Fruit fly (Drosophila melanogaster) whole organism, pupa: ENCODE data around the gene CG1529.

Experiments
- CG12605 ChIP-seq: fragments of 200-800 bp; sonication (Bioruptor generic); IDR thresholded peaks from 2 replicates; pipeline ENCODE4 v1.3.6; 2022; ENCODE audit warnings: missing biosample characterization, missing genetic modification characterization
- CG13204 ChIP-seq: fragments of 200-800 bp; sonication (Bioruptor generic); optimal IDR thresholded peaks from 2 replicates; lab custom pipeline; 2018; ENCODE audit warnings: missing biosample characterization, mild to moderate bottlenecking, missing genetic modification characterization, moderate library complexity
- CG14655 ChIP-seq: fragments of 200-800 bp; sonication (Bioruptor generic); optimal IDR thresholded peaks from 3 replicates; lab custom pipeline; 2017; ENCODE audit warnings: mild to moderate bottlenecking, missing biosample characterization, missing genetic modification reagents, missing genetic modification characterization
- CG17806 ChIP-seq: fragments of 200-800 bp; sonication (Bioruptor generic); optimal IDR thresholded peaks from 2 replicates; lab custom pipeline; 2018; ENCODE audit warnings: missing biosample characterization, mild to moderate bottlenecking, missing genetic modification characterization, moderate library complexity
- CG32121 ChIP-seq: fragments of 200-800 bp; sonication (Bioruptor generic); IDR thresholded peaks from 2 replicates; pipeline ENCODE4 v1.3.6; 2022; ENCODE audit warnings: missing biosample characterization, missing genetic modification characterization
- CG4496 ChIP-seq: fragments of 200-800 bp; sonication (Bioruptor generic); IDR thresholded peaks from 3 replicates; pipeline ENCODE4 v1.3.6; 2022; ENCODE audit warnings: missing biosample characterization, missing genetic modification characterization
- Ets98B ChIP-seq: fragments of 200-800 bp; sonication (Bioruptor generic); IDR thresholded peaks from 2 replicates; pipeline ENCODE4 v1.3.6; 2022; ENCODE audit warnings: missing biosample characterization, missing genetic modification characterization
- Pif1B ChIP-seq: fragments of 200-800 bp; sonication (Bioruptor generic); optimal IDR thresholded peaks from 3 replicates; lab custom pipeline; 2016; ENCODE audit warnings: missing biosample characterization, missing genetic modification characterization
- gl ChIP-seq: fragments of 200-800 bp; sonication (Bioruptor generic); optimal IDR thresholded peaks from 2 replicates; lab custom pipeline; 2018; ENCODE audit warnings: missing biosample characterization, mild to moderate bottlenecking, missing genetic modification characterization

dm6 chrX:21065775-21066174 is 34.0 kb upstream of the CG1529 start:
- no peak for TF ChIP-seq Pif1B (GFP tag; lab: Kevin White, UChicago)
- no peak for TF ChIP-seq CG32121 (GFP tag; lab: Robert Waterston, UW)
- TF ChIP-seq CG14655, result no peak
- TF ChIP-seq Ets98B (GFP tag; lab: Robert Waterston, UW), result no peak
- TF ChIP-seq CG4496 (GFP tag; lab: Robert Waterston, UW), result no peak
- no peak for TF ChIP-seq gl (tag; lab: Kevin White, UChicago)
- no peak for TF ChIP-seq CG13204
- TF ChIP-seq CG12605 (GFP tag; lab: Robert Waterston, UW), result no peak
- TF ChIP-seq CG17806, result no peak
